Worm (Caenorhabditis elegans) whole organism, young adult: Measurements from ENCODE around the gene dpy-6.

ENCODE experiments used
- B0019.2 ChIP-seq: fragments of 200-800 bp; sonication (Bioruptor generic); conservative IDR thresholded peaks from 2 replicates; pipeline ENCODE4 v1.3.6; 2022; ENCODE audit warnings: missing genetic modification reagents, missing genetic modification characterization, missing compliant biosample characterization
- B0261.1 ChIP-seq: sonication (generic microtip); optimal IDR thresholded peaks from 2 replicates; lab custom pipeline; 2016; ENCODE audit warnings: mild to moderate bottlenecking, missing genetic modification characterization, moderate library complexity, missing compliant biosample characterization
- B0336.3 ChIP-seq: fragments of 200-800 bp; sonication (Bioruptor generic); IDR thresholded peaks from 2 replicates; pipeline ENCODE4 v1.3.6; 2022; ENCODE audit warnings: missing genetic modification characterization, missing compliant biosample characterization
- C06A6.2 ChIP-seq: fragments of 200-800 bp; sonication (Bioruptor generic); conservative IDR thresholded peaks from 2 replicates; pipeline ENCODE4 v1.3.6; 2022; ENCODE audit warnings: missing genetic modification characterization, missing compliant biosample characterization
- F22D6.2 ChIP-seq: sonication (generic microtip); optimal IDR thresholded peaks from 2 replicates; lab custom pipeline; 2016; ENCODE audit warnings: mild to moderate bottlenecking, missing genetic modification characterization, missing compliant biosample characterization
- F23B12.7 ChIP-seq: sonication (generic microtip); optimal IDR thresholded peaks from 2 replicates; lab custom pipeline; 2017; ENCODE audit warnings: missing genetic modification characterization, mild to moderate bottlenecking, missing compliant biosample characterization, antibody characterized with exemption, moderate library complexity; ENCODE audit not compliant: insufficient read depth
- F37B4.10 ChIP-seq: fragments of 200-800 bp; sonication (Bioruptor generic); IDR thresholded peaks from 2 replicates; pipeline ENCODE4 v1.3.6; 2022; ENCODE audit warnings: missing genetic modification characterization, missing compliant biosample characterization
- F57A8.1 ChIP-seq: fragments of 200-800 bp; sonication (Bioruptor generic); optimal IDR thresholded peaks from 2 replicates; lab custom pipeline; 2018; ENCODE audit warnings: mild to moderate bottlenecking, missing genetic modification characterization, moderate library complexity, missing compliant biosample characterization
- F57C9.4 ChIP-seq: sonication (generic microtip); optimal IDR thresholded peaks from 2 replicates; lab custom pipeline; 2017; ENCODE audit warnings: mild to moderate bottlenecking, missing genetic modification characterization, missing compliant biosample characterization
- K12H6.12 ChIP-seq: fragments of 200-800 bp; sonication (Bioruptor generic); optimal IDR thresholded peaks from 2 replicates; lab custom pipeline; 2018; ENCODE audit warnings: mild to moderate bottlenecking, missing genetic modification characterization, missing compliant biosample characterization
- T26A5.8 ChIP-seq: sonication (generic microtip); optimal IDR thresholded peaks from 2 replicates; lab custom pipeline; 2016; ENCODE audit warnings: missing genetic modification characterization, missing compliant biosample characterization
- Y67H2A.10 ChIP-seq: fragments of 200-800 bp; sonication (Bioruptor generic); conservative IDR thresholded peaks from 2 replicates; pipeline ENCODE4 v1.3.6; 2022; ENCODE audit warnings: missing genetic modification reagents, missing genetic modification characterization, missing compliant biosample characterization
- Y95B8A.8 ChIP-seq: fragments of 200-800 bp; sonication (Bioruptor generic); IDR thresholded peaks from 2 replicates; pipeline ENCODE4 v1.3.6; 2022; ENCODE audit warnings: missing genetic modification reagents, missing genetic modification characterization, missing compliant biosample characterization
- ZK185.1 ChIP-seq: sonication (generic microtip); optimal IDR thresholded peaks from 2 replicates; lab custom pipeline; 2016; ENCODE audit warnings: mild to moderate bottlenecking, missing genetic modification characterization, missing compliant biosample characterization; ENCODE audit not compliant: poor library complexity, severe bottlenecking
- aptf-2 ChIP-seq: fragments of 200-800 bp; sonication (Bioruptor generic); conservative IDR thresholded peaks from 2 replicates; pipeline ENCODE4 v1.3.6; 2022; ENCODE audit warnings: missing genetic modification reagents, missing genetic modification characterization, missing compliant biosample characterization
- athp-1 ChIP-seq: sonication (generic microtip); optimal IDR thresholded peaks from 2 replicates; lab custom pipeline; 2017; ENCODE audit warnings: mild to moderate bottlenecking, missing genetic modification characterization, missing compliant biosample characterization
- bed-2 ChIP-seq: fragments of 200-800 bp; sonication (Bioruptor generic); IDR thresholded peaks from 2 replicates; pipeline ENCODE4 v1.3.6; 2022; ENCODE audit warnings: missing genetic modification reagents, missing genetic modification characterization, missing compliant biosample characterization
- cebp-1 ChIP-seq, 2 experiments: fragments of 200-800 bp in 1 of 2; sonication (Bioruptor generic) in 1 of 2; sonication (generic microtip) in 1 of 2; IDR thresholded peaks in 1 of 2; optimal IDR thresholded peaks in 1 of 2; 2 replicates each; pipeline versions ENCODE4 v1.3.6 to Lab custom; 2017 to 2022; ENCODE audit warnings: missing compliant biosample characterization in 2 of 2, missing genetic modification characterization in 2 of 2, mild to moderate bottlenecking in 1 of 2, missing genetic modification reagents in 1 of 2, moderate library complexity in 1 of 2
- ceh-58 ChIP-seq: fragments of 200-800 bp; sonication (Bioruptor generic); IDR thresholded peaks from 2 replicates; pipeline ENCODE4 v1.3.6; 2022; ENCODE audit warnings: missing genetic modification characterization, missing compliant biosample characterization
- ceh-79 ChIP-seq: sonication (generic microtip); optimal IDR thresholded peaks from 2 replicates; lab custom pipeline; 2017; ENCODE audit warnings: mild to moderate bottlenecking, missing genetic modification characterization, missing compliant biosample characterization
- ceh-91 ChIP-seq: fragments of 200-800 bp; sonication (Bioruptor generic); IDR thresholded peaks from 2 replicates; pipeline ENCODE4 v1.3.6; 2022; ENCODE audit warnings: missing genetic modification reagents, missing genetic modification characterization, missing compliant biosample characterization
- dpff-1 ChIP-seq: sonication (generic microtip); optimal IDR thresholded peaks from 2 replicates; lab custom pipeline; 2017; ENCODE audit warnings: mild to moderate bottlenecking, missing genetic modification characterization, missing compliant biosample characterization
- egl-18 ChIP-seq: fragments of 200-800 bp; sonication (Bioruptor generic); IDR thresholded peaks from 2 replicates; pipeline ENCODE4 v1.3.6; 2022; ENCODE audit warnings: missing genetic modification reagents, missing genetic modification characterization, missing compliant biosample characterization
- fkh-3 ChIP-seq: sonication (generic microtip); optimal IDR thresholded peaks from 2 replicates; lab custom pipeline; 2016; ENCODE audit warnings: mild to moderate bottlenecking, missing genetic modification characterization, missing compliant biosample characterization
- hlh-26 ChIP-seq: fragments of 200-800 bp; sonication (Bioruptor generic); conservative IDR thresholded peaks from 2 replicates; pipeline ENCODE4 v1.3.6; 2022; ENCODE audit warnings: missing genetic modification reagents, missing genetic modification characterization, missing compliant biosample characterization
- hmg-1.2 ChIP-seq: fragments of 200-800 bp; sonication (Bioruptor generic); IDR thresholded peaks from 2 replicates; pipeline ENCODE4 v1.3.6; 2022; ENCODE audit warnings: missing genetic modification reagents, missing genetic modification characterization, missing compliant biosample characterization
- hmg-20 ChIP-seq: fragments of 200-800 bp; sonication (Bioruptor generic); IDR thresholded peaks from 2 replicates; pipeline ENCODE4 v1.3.6; 2022; ENCODE audit warnings: missing genetic modification reagents, missing genetic modification characterization, missing compliant biosample characterization
- lag-1 ChIP-seq: fragments of 200-800 bp; sonication (Bioruptor generic); IDR thresholded peaks from 2 replicates; pipeline ENCODE4 v1.3.6; 2022; ENCODE audit warnings: missing genetic modification reagents, missing genetic modification characterization, missing compliant biosample characterization
- lin-40 ChIP-seq: sonication (generic microtip); optimal IDR thresholded peaks from 2 replicates; lab custom pipeline; 2016; ENCODE audit warnings: missing genetic modification characterization, mild to moderate bottlenecking, missing compliant biosample characterization, missing genotype, missing genetic modification reagents
- lir-1 ChIP-seq: fragments of 200-800 bp; sonication (Bioruptor generic); conservative IDR thresholded peaks from 2 replicates; pipeline ENCODE4 v1.3.6; 2022; ENCODE audit warnings: missing genetic modification reagents, missing genetic modification characterization, missing compliant biosample characterization
- mes-4 ChIP-seq: sonication (generic microtip); optimal IDR thresholded peaks from 2 replicates; lab custom pipeline; 2016; ENCODE audit warnings: missing genotype, missing genetic modification characterization, missing compliant biosample characterization
- mxl-1 ChIP-seq: sonication (generic microtip); optimal IDR thresholded peaks from 2 replicates; lab custom pipeline; 2016; ENCODE audit warnings: missing genetic modification characterization, missing compliant biosample characterization
- nfya-1 ChIP-seq: sonication (generic microtip); optimal IDR thresholded peaks from 2 replicates; lab custom pipeline; 2017; ENCODE audit warnings: antibody characterized with exemption, missing compliant biosample characterization, missing genetic modification characterization, borderline replicate concordance; ENCODE audit not compliant: insufficient read depth
- nfya-2 ChIP-seq: fragments of 200-800 bp; sonication (Bioruptor generic); IDR thresholded peaks from 2 replicates; pipeline ENCODE4 v1.3.6; 2022; ENCODE audit warnings: missing genetic modification reagents, missing genetic modification characterization, missing compliant biosample characterization
- nhr-27 ChIP-seq: fragments of 200-800 bp; sonication (Bioruptor generic); optimal IDR thresholded peaks from 2 replicates; lab custom pipeline; 2018; ENCODE audit warnings: mild to moderate bottlenecking, missing genetic modification characterization, moderate library complexity, missing compliant biosample characterization
- rec-8 ChIP-seq, 2 experiments: sonication (generic microtip); optimal IDR thresholded peaks; 2 replicates each; lab custom pipeline; 2016; ENCODE audit warnings: mild to moderate bottlenecking in 2 of 2, missing genetic modification characterization in 2 of 2, missing genetic modification reagents in 2 of 2, missing genotype in 2 of 2, missing biosample characterization in 1 of 2, missing compliant biosample characterization in 1 of 2, moderate library complexity in 1 of 2
- sdz-38 ChIP-seq: sonication (generic microtip); optimal IDR thresholded peaks from 2 replicates; lab custom pipeline; 2016; ENCODE audit warnings: missing genotype, missing genetic modification characterization, missing compliant biosample characterization
- snpc-1.3 ChIP-seq: sonication (generic microtip); optimal IDR thresholded peaks from 2 replicates; lab custom pipeline; 2017; ENCODE audit warnings: missing genetic modification characterization, mild to moderate bottlenecking, missing compliant biosample characterization, antibody characterized with exemption, moderate library complexity, missing genotype, missing genetic modification reagents; ENCODE audit not compliant: insufficient read depth
- snpc-4 ChIP-seq, 5 experiments: fragments of 150-350 bp in 1 of 5; sonication (generic microtip) in 4 of 5; optimal IDR thresholded peaks; 2 replicates each; lab custom pipeline; 2014 to 2018; ENCODE audit warnings: missing genetic modification characterization in 5 of 5, missing biosample characterization in 3 of 5, antibody characterized with exemption in 2 of 5, mild to moderate bottlenecking in 2 of 5, missing compliant biosample characterization in 2 of 5, missing genotype in 2 of 5, moderate library complexity in 2 of 5, missing genetic modification reagents in 1 of 5
- unc-130 ChIP-seq: sonication (generic microtip); optimal IDR thresholded peaks from 2 replicates; lab custom pipeline; 2016; ENCODE audit warnings: missing genetic modification reagents, missing genetic modification characterization, missing compliant biosample characterization
- zfh-2 ChIP-seq: fragments of 200-800 bp; sonication (Bioruptor generic); conservative IDR thresholded peaks from 2 replicates; pipeline ENCODE4 v1.3.6; 2022; ENCODE audit warnings: missing genetic modification reagents, missing genetic modification characterization, missing compliant biosample characterization
- zim-3 ChIP-seq: sonication (generic microtip); optimal IDR thresholded peaks from 2 replicates; lab custom pipeline; 2017; ENCODE audit warnings: mild to moderate bottlenecking, missing genetic modification characterization, moderate library complexity, missing compliant biosample characterization
- ztf-18 ChIP-seq: sonication (generic microtip); optimal IDR thresholded peaks from 2 replicates; lab custom pipeline; 2016; ENCODE audit warnings: missing genotype, mild to moderate bottlenecking, missing genetic modification characterization, missing compliant biosample characterization
- ztf-28 ChIP-seq: fragments of 200-800 bp; sonication (Bioruptor generic); IDR thresholded peaks from 2 replicates; pipeline ENCODE4 v1.3.6; 2022; ENCODE audit warnings: missing genetic modification reagents, missing genetic modification characterization, missing compliant biosample characterization

The dpy-6 gene

ce11 chrX:8404308-8405085 lies 50.9 kb downstream of the dpy-6 start (continued):
- TF ChIP-seq Y67H2A.10 (peak; percentile 58; the same call in 1 of the 2 replicates), sdz-38 (tag; lab: Kevin White, UChicago) (peak; percentile 68), cebp-1 (GFP tag; IDR thresholded peaks at IDR 0.05; lab: Robert Waterston, UW) (peak; percentile 86), cebp-1 (tag; optimal IDR thresholded peaks at IDR 0.05; lab: Kevin White, UChicago) (peak; percentile 95), K12H6.12 (tag; lab: Kevin White, UChicago) (peak; percentile 91), B0336.3 (GFP tag; lab: Robert Waterston, UW) (no peak; the same call in 1 of the 2 replicates), hlh-26 (no peak), B0261.1 (tag; lab: Kevin White, UChicago) (peak; percentile 99), zfh-2 (GFP tag; lab: Robert Waterston, UW) (peak; percentile 93), B0019.2 (GFP tag; lab: Robert Waterston, UW) (0 out of 2 replicates have a peak, but pooled peaks have one; percentile 38), ceh-79 (peak; percentile 98), ceh-58 (0 out of 2 replicates have a peak, but pooled peaks have one; percentile 78), F57C9.4 (tag; lab: Kevin White, UChicago) (peak; percentile 70), F57A8.1 (GFP tag; lab: Kevin White, UChicago) (peak; percentile 70), unc-130 (GFP tag; lab: Kevin White, UChicago) (peak; percentile 51), mxl-1 (peak; percentile 94), athp-1 (no peak), aptf-2 (peak; percentile 82; the same call in 1 of the 2 replicates), egl-18 (GFP tag; lab: Robert Waterston, UW) (no peak), fkh-3 (tag; lab: Kevin White, UChicago) (peak; percentile 88), hmg-20 (GFP tag; lab: Robert Waterston, UW) (peak; percentile 90), lin-40 (tag; lab: Kevin White, UChicago) (peak; percentile 94), F22D6.2 (tag; lab: Kevin White, UChicago) (peak; percentile 78), ztf-28 (GFP tag; lab: Robert Waterston, UW) (peak; percentile 87; the same call in 1 of the 2 replicates), snpc-4 (GFP tag; optimal IDR thresholded peaks at IDR 0.05; lab: Kevin White, UChicago) (peak; percentile 68), snpc-4 (tag; optimal IDR thresholded peaks at IDR 0.05; lab: Kevin White, UChicago) (peak in 3 of 4 experiments; percentile 52 to 83 (median 71)), lag-1 (GFP tag; lab: Robert Waterston, UW) (no peak), bed-2 (GFP tag; lab: Robert Waterston, UW) (peak; percentile 84), lir-1 (GFP tag; lab: Robert Waterston, UW) (peak; percentile 82), nhr-27 (tag; lab: Kevin White, UChicago) (peak; percentile 87), ztf-18 (tag; lab: Kevin White, UChicago) (peak; percentile 79), ceh-91 (GFP tag; lab: Robert Waterston, UW) (peak; percentile 54), zim-3 (tag; lab: Kevin White, UChicago) (peak; percentile 97), F23B12.7 (peak; percentile 86), nfya-2 (no peak), Y95B8A.8 (GFP tag; lab: Robert Waterston, UW) (peak; percentile 52; the same call in 1 of the 2 replicates), mes-4 (tag; lab: Kevin White, UChicago) (peak; percentile 66), C06A6.2 (GFP tag; lab: Robert Waterston, UW) (peak; percentile 78; the same call in 1 of the 2 replicates), nfya-1 (no peak), hmg-1.2 (GFP tag; lab: Robert Waterston, UW) (peak; percentile 93), snpc-1.3 (tag; lab: Kevin White, UChicago) (peak; percentile 83), rec-8 (tag; optimal IDR thresholded peaks at IDR 0.05; lab: Kevin White, UChicago) (peak; percentile 86 to 87), T26A5.8 (tag; lab: Kevin White, UChicago) (peak; percentile 90), F37B4.10 (GFP tag; lab: Robert Waterston, UW) (0 out of 2 replicates have a peak, but pooled peaks have one; percentile 88), ZK185.1 (tag; lab: Kevin White, UChicago) (peak; percentile 90), dpff-1 (peak; percentile 91)
